Worm (Caenorhabditis elegans): ENCODE data around the gene ZK971.1.
"Not testable (repeated sequence)": the region's sequence is repeated elsewhere in the genome, so short reads cannot be mapped to it uniquely, and the experiment has no call there.

The ZK971.1 gene

ce11 chrII:10248355-10249041 lies 31.0 kb downstream of the ZK971.1 start, which contains the start of gene atad-3 (continued):
- TF ChIP-seq lin-14 (GFP tag; optimal IDR thresholded peaks at IDR 0.05) (peak; percentile 93), nhr-19 (GFP tag; conservative IDR thresholded peaks at IDR 0.05) (peak; percentile 95), lin-15B (tag; optimal IDR thresholded peaks at IDR 0.05) (peak; percentile 85), nhr-85 (tag) (peak; percentile 87), ces-1 (GFP tag; optimal IDR thresholded peaks at IDR 0.05) (no peak), nhr-20 (tag; optimal IDR thresholded peaks at IDR 0.05) (peak; percentile 92), pqm-1 (tag; optimal IDR thresholded peaks at IDR 0.05) (no peak), mep-1 (tag; optimal IDR thresholded peaks at IDR 0.05) (peak; percentile 88), unc-98 (GFP tag; IDR thresholded peaks at IDR 0.05) (peak; percentile 97), ztf-11 (tag; optimal IDR thresholded peaks at IDR 0.05) (peak in 1 of 2 experiments; percentile 91), unc-62 (GFP tag; optimal IDR thresholded peaks at IDR 0.05) (no peak), nhr-237 (tag; optimal IDR thresholded peaks at IDR 0.05) (peak; percentile 70), nhr-77 (tag; optimal IDR thresholded peaks at IDR 0.05) (peak; percentile 83), aha-1 (tag; optimal IDR thresholded peaks at IDR 0.05) (peak; percentile 57), sox-4 (tag; optimal IDR thresholded peaks at IDR 0.05) (peak; percentile 66), nhr-71 (tag; optimal IDR thresholded peaks at IDR 0.05) (peak; percentile 95), mef-2 (tag; optimal IDR thresholded peaks at IDR 0.05) (no peak), nhr-11 (tag; optimal IDR thresholded peaks at IDR 0.05) (peak; percentile 84), fos-1 (tag; optimal IDR thresholded peaks at IDR 0.05) (peak; percentile 69), efl-3 (GFP tag; optimal IDR thresholded peaks at IDR 0.05) (no peak), jun-1 (tag; optimal IDR thresholded peaks at IDR 0.05) (peak; percentile 65), tbx-2 (tag; optimal IDR thresholded peaks at IDR 0.05) (peak; percentile 91), lin-35 (GFP tag; optimal IDR thresholded peaks at IDR 0.05) (peak; percentile 80 to 88), dsc-1 (tag; optimal IDR thresholded peaks at IDR 0.05) (peak; percentile 83), ztf-4 (tag; optimal IDR thresholded peaks at IDR 0.05) (peak; percentile 59), elt-2 (tag; optimal IDR thresholded peaks at IDR 0.05) (peak; percentile 29), lsy-2 (tag; optimal IDR thresholded peaks at IDR 0.05) (peak; percentile 89 to 90), ceh-88 (GFP tag; IDR thresholded peaks at IDR 0.05) (peak; percentile 83)

ce11 chrII:10247594-10248283 lies 31.7 kb downstream of the ZK971.1 start, which contains the start of gene nrde-2:
Gene nrde-2 (minus strand): TSS chrII:10247638.
- TF ChIP-seq efl-1 (optimal IDR thresholded peaks at IDR 0.05): peak in 1 of 2 experiments; percentile 13
- not testable (repeated sequence) for TF ChIP-seq efl-1 (GFP tag; optimal IDR thresholded peaks at IDR 0.05 in 1 of 2)
- peak; percentile 57 for TF ChIP-seq rnt-1 (tag; optimal IDR thresholded peaks at IDR 0.05)
- TF ChIP-seq isw-1 (GFP tag; IDR thresholded peaks at IDR 0.05): 0 out of 2 replicates have a peak, but pooled peaks have one; percentile 3
- 0 out of 2 replicates have a peak, but pooled peaks have one; percentile 52 for TF ChIP-seq unc-98 (GFP tag; IDR thresholded peaks at IDR 0.05)

DNA sequence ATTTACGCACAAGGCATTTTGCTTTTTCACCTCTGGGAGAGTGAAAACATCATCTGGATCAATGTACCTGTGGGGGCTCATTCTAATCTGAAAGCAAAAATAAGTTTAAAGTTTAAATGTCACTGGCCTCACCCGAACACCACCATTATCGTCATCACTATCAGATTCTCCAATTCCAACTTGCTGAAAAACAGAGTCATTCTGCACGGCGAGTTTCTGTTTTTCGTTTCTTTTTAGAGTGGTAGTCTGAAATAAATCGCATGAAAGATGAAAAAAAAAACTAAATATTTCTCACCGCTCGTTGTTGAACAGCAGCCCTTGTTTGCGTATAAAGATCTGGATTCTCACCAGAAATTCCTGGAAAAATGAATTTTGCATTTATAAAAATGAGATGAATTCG lies 32.3 kb downstream of the ZK971.1 start:
- no peak for TF ChIP-seq tbx-2 (tag; optimal IDR thresholded peaks at IDR 0.05)
- TF ChIP-seq unc-62 (GFP tag; optimal IDR thresholded peaks at IDR 0.05): no peak
- TF ChIP-seq efl-1 (optimal IDR thresholded peaks at IDR 0.05): no peak
- TF ChIP-seq efl-1 (GFP tag; optimal IDR thresholded peaks at IDR 0.05 in 1 of 2): peak in 1 of 2 experiments; percentile 30

DNA sequence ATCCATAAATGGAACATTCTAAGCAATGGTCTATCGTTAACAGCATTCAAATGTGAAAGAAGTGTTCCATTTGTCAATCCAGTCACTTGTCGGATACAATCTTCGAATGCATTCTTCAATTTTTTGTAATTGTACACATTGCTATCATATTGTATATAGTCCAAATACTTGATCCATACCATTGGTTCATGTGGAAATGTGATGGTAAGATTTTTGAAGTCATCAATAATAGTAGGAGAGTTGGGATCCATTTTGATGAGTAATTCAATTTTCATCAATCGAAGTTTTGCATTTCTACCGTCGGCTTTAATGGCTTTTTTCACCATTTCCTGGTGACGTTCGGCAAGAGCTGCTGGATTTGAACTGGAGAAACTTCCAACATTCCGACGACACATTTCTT lies 33.8 kb downstream of the ZK971.1 start:
- TF ChIP-seq lsy-2 (tag; optimal IDR thresholded peaks at IDR 0.05): no peak
- TF ChIP-seq nhr-28 (tag; optimal IDR thresholded peaks at IDR 0.05): no peak
- TF ChIP-seq zip-4 (GFP tag; optimal IDR thresholded peaks at IDR 0.05): no peak
- TF ChIP-seq ceh-8 (GFP tag; optimal IDR thresholded peaks at IDR 0.05): no peak
- TF ChIP-seq ceh-90 (tag; optimal IDR thresholded peaks at IDR 0.05): no peak
- no peak for TF ChIP-seq dsc-1 (tag; optimal IDR thresholded peaks at IDR 0.05)
- TF ChIP-seq lir-3 (tag; optimal IDR thresholded peaks at IDR 0.05; ENCODE audit: poor library complexity): no peak
- TF ChIP-seq nhr-71 (tag; optimal IDR thresholded peaks at IDR 0.05): no peak
- no peak for TF ChIP-seq Y116A8C.19 (tag; optimal IDR thresholded peaks at IDR 0.05; ENCODE audit: borderline replicate concordance)
- TF ChIP-seq lin-13 (GFP tag; optimal IDR thresholded peaks at IDR 0.05): no peak
- no peak for TF ChIP-seq C04F5.9 (tag; optimal IDR thresholded peaks at IDR 0.05)
- no peak for TF ChIP-seq fos-1 (tag; optimal IDR thresholded peaks at IDR 0.05)
- TF ChIP-seq nhr-11 (tag; optimal IDR thresholded peaks at IDR 0.05): no peak
- no peak for TF ChIP-seq unc-130 (tag; optimal IDR thresholded peaks at IDR 0.05)
- TF ChIP-seq swsn-7 (tag; optimal IDR thresholded peaks at IDR 0.05): no peak
- no peak for TF ChIP-seq hlh-4 (tag; optimal IDR thresholded peaks at IDR 0.05)
- TF ChIP-seq mdl-1 (tag; optimal IDR thresholded peaks at IDR 0.05): no peak
